Worm (Caenorhabditis elegans): ENCODE measurements around the gene C18H7.6.

The C18H7.6 gene

DNA sequence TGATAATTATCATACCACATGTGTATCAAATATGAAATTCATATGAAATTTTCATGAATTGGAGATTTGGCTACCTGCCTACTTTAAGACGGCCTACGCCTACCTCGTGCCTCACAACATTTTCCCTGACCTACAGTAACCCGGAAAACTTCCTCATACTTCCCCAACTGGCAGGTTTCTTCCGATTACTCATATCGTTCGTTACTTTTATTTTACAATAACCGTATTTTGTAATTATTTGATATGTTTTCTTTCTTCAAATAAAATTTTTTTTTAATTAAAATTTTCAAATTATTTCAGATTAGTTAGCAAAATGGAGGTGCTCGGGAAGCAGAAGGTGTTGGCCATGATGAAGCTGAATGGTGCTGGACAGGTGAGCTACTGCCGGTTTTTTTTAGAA, 35.0 kb upstream of the C18H7.6 start, which contains the start of gene nhr-76:
nhr-76 (plus strand) TSS at position 301 of the 400 bp plus-strand sequence.
- TF ChIP-seq hlh-8 (tag; optimal IDR thresholded peaks at IDR 0.05) (no peak), sox-4 (tag; optimal IDR thresholded peaks at IDR 0.05) (no peak), ttx-3 (tag; optimal IDR thresholded peaks at IDR 0.05) (no peak), unc-55 (GFP tag; optimal IDR thresholded peaks at IDR 0.05) (no peak), rnt-1 (tag; optimal IDR thresholded peaks at IDR 0.05) (no peak), mec-3 (tag; optimal IDR thresholded peaks at IDR 0.05; ENCODE audit: borderline replicate concordance) (no peak), ets-4 (tag; optimal IDR thresholded peaks at IDR 0.05) (no peak), tbx-2 (tag; optimal IDR thresholded peaks at IDR 0.05) (no peak), ceh-18 (tag; optimal IDR thresholded peaks at IDR 0.05) (no peak), F13H6.1 (tag; optimal IDR thresholded peaks at IDR 0.05) (no peak), fax-1 (tag; optimal IDR thresholded peaks at IDR 0.05) (no peak)

ce11 chrIV:625947-626548, 33.8 kb upstream of the C18H7.6 start:
- TF ChIP-seq ahr-1 (tag; optimal IDR thresholded peaks at IDR 0.05), result no peak
- no peak for TF ChIP-seq dve-1 (tag; optimal IDR thresholded peaks at IDR 0.05)
- no peak for TF ChIP-seq nhr-232 (tag; optimal IDR thresholded peaks at IDR 0.05)
- TF ChIP-seq pag-3 (tag; optimal IDR thresholded peaks at IDR 0.05; ENCODE audit: borderline replicate concordance), result no peak

DNA sequence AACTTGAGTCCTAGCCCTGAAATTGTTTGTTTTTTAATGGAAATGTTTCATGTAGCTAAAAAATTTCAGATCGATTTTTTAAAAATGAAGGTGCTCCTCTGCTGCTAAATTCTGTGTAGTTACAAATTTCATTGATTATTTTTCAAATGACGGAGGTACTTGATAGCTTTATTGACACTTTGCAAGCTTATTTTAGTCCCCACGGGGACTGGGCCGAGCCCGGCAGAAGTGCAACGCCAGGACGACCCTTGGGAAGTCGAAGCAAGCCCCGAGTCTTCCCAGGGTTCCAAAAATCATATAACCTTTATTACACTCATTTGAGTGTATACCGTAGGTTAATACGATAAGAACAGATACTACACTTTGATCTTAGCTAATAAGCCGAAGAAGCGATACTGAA, 31.6 kb upstream of the C18H7.6 start:
- no peak for TF ChIP-seq gmeb-2 (tag; optimal IDR thresholded peaks at IDR 0.05)

DNA sequence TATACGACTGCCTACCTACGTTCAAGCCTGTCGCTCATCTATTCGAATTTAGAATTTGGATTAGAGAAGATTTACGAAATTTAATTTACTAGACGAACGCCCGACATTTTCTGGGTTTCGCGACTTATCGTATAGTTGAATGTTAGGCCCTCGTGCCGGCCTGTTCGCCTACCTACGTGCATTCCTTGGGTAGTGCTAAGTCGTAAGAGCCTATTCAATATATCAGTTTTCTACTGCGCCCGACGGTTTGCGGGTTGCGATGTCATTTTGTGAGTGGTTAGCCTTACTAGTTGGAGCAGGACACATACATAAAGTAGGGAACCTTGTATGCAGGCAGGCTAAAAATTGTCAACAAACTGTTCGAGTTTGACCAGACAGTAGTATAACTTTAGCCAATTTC, 30.7 kb upstream of the C18H7.6 start:
- no peak for TF ChIP-seq sox-4 (tag; optimal IDR thresholded peaks at IDR 0.05)

DNA sequence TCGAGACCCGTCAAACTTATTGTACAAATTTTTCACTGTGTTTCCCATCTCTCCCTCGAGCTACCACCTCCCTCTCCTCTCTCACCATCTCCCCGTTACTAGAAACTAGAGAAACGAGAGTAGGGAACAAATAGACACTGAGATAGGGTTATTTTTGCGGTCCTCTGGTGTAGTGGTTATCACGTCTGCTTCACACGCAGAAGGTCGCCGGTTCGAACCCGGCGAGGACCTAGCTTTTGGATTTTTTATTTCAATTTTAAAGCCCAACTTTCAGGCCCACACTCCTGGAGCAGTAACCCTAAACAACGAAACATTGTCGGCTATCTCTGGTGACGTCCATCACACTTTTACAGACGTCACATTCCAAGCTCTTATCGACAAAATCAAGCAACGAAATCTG, 28.0 kb upstream of the C18H7.6 start:
- TF ChIP-seq nfya-1 (tag; optimal IDR thresholded peaks at IDR 0.05), result peak; percentile 37
- peak; percentile 78 for TF ChIP-seq sox-4 (tag; optimal IDR thresholded peaks at IDR 0.05)
- TF ChIP-seq T23F11.4 (GFP tag; optimal IDR thresholded peaks at IDR 0.05), result peak; percentile 37
- peak; percentile 45 for TF ChIP-seq npax-4 (tag; optimal IDR thresholded peaks at IDR 0.05)
- no peak for TF ChIP-seq pax-1 (tag; optimal IDR thresholded peaks at IDR 0.05)
- TF ChIP-seq madf-2 (tag; optimal IDR thresholded peaks at IDR 0.05), result peak; percentile 67
- TF ChIP-seq nhr-11 (tag; optimal IDR thresholded peaks at IDR 0.05), result no peak
- TF ChIP-seq elt-4 (tag; optimal IDR thresholded peaks at IDR 0.05), result no peak
- TF ChIP-seq che-1 (tag; optimal IDR thresholded peaks at IDR 0.05), result peak; percentile 67
- TF ChIP-seq ceh-48 (tag; optimal IDR thresholded peaks at IDR 0.05), result peak; percentile 56
- peak; percentile 60 for TF ChIP-seq syd-9 (tag; optimal IDR thresholded peaks at IDR 0.05)
- TF ChIP-seq ceh-45 (GFP tag; IDR thresholded peaks at IDR 0.05), result no peak
- no peak for TF ChIP-seq fkh-10 (GFP tag; optimal IDR thresholded peaks at IDR 0.05)
- TF ChIP-seq pqm-1 (tag; optimal IDR thresholded peaks at IDR 0.05), result no peak
- TF ChIP-seq pha-2 (tag; optimal IDR thresholded peaks at IDR 0.05), result peak; percentile 73
- peak; percentile 13 for TF ChIP-seq ceh-22 (tag; optimal IDR thresholded peaks at IDR 0.05)
- TF ChIP-seq ceh-9 (tag; optimal IDR thresholded peaks at IDR 0.05), result peak; percentile 55
- peak; percentile 80 for TF ChIP-seq ceh-19 (GFP tag; optimal IDR thresholded peaks at IDR 0.05)
- TF ChIP-seq pros-1 (tag; optimal IDR thresholded peaks at IDR 0.05), result no peak
- TF ChIP-seq K02D7.2 (tag; optimal IDR thresholded peaks at IDR 0.05), result peak; percentile 57
- TF ChIP-seq hlh-8 (tag; optimal IDR thresholded peaks at IDR 0.05), result peak; percentile 4
- TF ChIP-seq odd-2 (tag; optimal IDR thresholded peaks at IDR 0.05), result peak; percentile 65
- peak; percentile 34 for TF ChIP-seq Y22D7AL.16 (tag; optimal IDR thresholded peaks at IDR 0.05)
- TF ChIP-seq K09A11.1 (tag; optimal IDR thresholded peaks at IDR 0.05; ENCODE audit: insufficient read depth), result peak; percentile 35
- peak; percentile 50 for TF ChIP-seq sox-2 (GFP tag; IDR thresholded peaks at IDR 0.05)
- TF ChIP-seq nhr-232 (tag; optimal IDR thresholded peaks at IDR 0.05), result peak; percentile 51
- TF ChIP-seq ceh-14 (tag; optimal IDR thresholded peaks at IDR 0.05), result peak; percentile 50
- TF ChIP-seq eyg-1 (tag; optimal IDR thresholded peaks at IDR 0.05), result peak; percentile 5
- no peak for TF ChIP-seq dmd-4 (tag; optimal IDR thresholded peaks at IDR 0.05; ENCODE audit: borderline replicate concordance)
- peak; percentile 9 for TF ChIP-seq hlh-15 (tag; optimal IDR thresholded peaks at IDR 0.05)
- peak; percentile 75 for TF ChIP-seq gmeb-2 (tag; optimal IDR thresholded peaks at IDR 0.05)
- TF ChIP-seq pag-3 (tag; optimal IDR thresholded peaks at IDR 0.05; ENCODE audit: borderline replicate concordance), result no peak
- TF ChIP-seq unc-86 (tag; optimal IDR thresholded peaks at IDR 0.05), result peak; percentile 78

Measured in whole organism, late embryonic.